Worm (Caenorhabditis elegans): ENCODE measurements around the gene ccch-5.

Gene ccch-5

ce11 chrIV:14953802-14954201 lies 34.4 kb downstream of the ccch-5 start (continued):
- peak; percentile 41 for TF ChIP-seq him-1 (tag; optimal IDR thresholded peaks at IDR 0.05)
- TF ChIP-seq lin-35 (GFP tag; optimal IDR thresholded peaks at IDR 0.05): no peak
- TF ChIP-seq nhr-80 (tag; optimal IDR thresholded peaks at IDR 0.05): no peak
- peak; percentile 45 for TF ChIP-seq tbp1 (GFP tag; optimal IDR thresholded peaks at IDR 0.05)
- TF ChIP-seq ztf-3 (GFP tag; optimal IDR thresholded peaks at IDR 0.05): no peak
- no peak for TF ChIP-seq D2030.7 (GFP tag; IDR thresholded peaks at IDR 0.05)
- TF ChIP-seq hmg-1.2 (GFP tag; IDR thresholded peaks at IDR 0.05): 0 out of 2 replicates have a peak, but pooled peaks have one; percentile 5
- TF ChIP-seq cebp-1 (GFP tag; IDR thresholded peaks at IDR 0.05): no peak
- no peak for TF ChIP-seq cebp-1 (tag; optimal IDR thresholded peaks at IDR 0.05)
- no peak for TF ChIP-seq nhr-27 (tag; optimal IDR thresholded peaks at IDR 0.05)
- TF ChIP-seq ztf-28 (GFP tag; IDR thresholded peaks at IDR 0.05): no peak
- no peak for TF ChIP-seq lin-26 (GFP tag; IDR thresholded peaks at IDR 0.05)
- peak; percentile 60 for TF ChIP-seq hrde-1 (tag; optimal IDR thresholded peaks at IDR 0.05; ENCODE audit: borderline replicate concordance)
- no peak for TF ChIP-seq ama-1 (optimal IDR thresholded peaks at IDR 0.05)
- peak in 1 of 2 experiments; percentile 73 for TF ChIP-seq ama-1 (GFP tag; optimal IDR thresholded peaks at IDR 0.05)
- no peak for TF ChIP-seq somi-1 (GFP tag; optimal IDR thresholded peaks at IDR 0.05)
- TF ChIP-seq hsf-1 (GFP tag; IDR thresholded peaks at IDR 0.05): peak; percentile 42; the same call in 1 of the 2 replicates
- no peak for TF ChIP-seq egrh-3 (GFP tag; IDR thresholded peaks at IDR 0.05)
- no peak for TF ChIP-seq unc-130 (GFP tag; optimal IDR thresholded peaks at IDR 0.05)
- TF ChIP-seq ceh-91 (GFP tag; IDR thresholded peaks at IDR 0.05): no peak
- TF ChIP-seq C06A6.2 (GFP tag; conservative IDR thresholded peaks at IDR 0.05): no peak
- no peak for TF ChIP-seq madf-3 (GFP tag; IDR thresholded peaks at IDR 0.05)
- no peak for TF ChIP-seq lin-40 (tag; optimal IDR thresholded peaks at IDR 0.05)
- no peak for TF ChIP-seq egl-44 (GFP tag; IDR thresholded peaks at IDR 0.05)
- TF ChIP-seq nfya-1 (tag; optimal IDR thresholded peaks at IDR 0.05; ENCODE audit: borderline replicate concordance, insufficient read depth): no peak
- no peak for TF ChIP-seq aptf-2 (GFP tag; conservative IDR thresholded peaks at IDR 0.05)
- TF ChIP-seq cebp-2 (GFP tag; IDR thresholded peaks at IDR 0.05): no peak
- TF ChIP-seq ceh-40 (GFP tag; IDR thresholded peaks at IDR 0.05): no peak
- no peak for TF ChIP-seq tbx-9 (tag; optimal IDR thresholded peaks at IDR 0.05; ENCODE audit: borderline replicate concordance)
- TF ChIP-seq snpc-4 (GFP tag; optimal IDR thresholded peaks at IDR 0.05): peak; percentile 68
- peak in 1 of 4 experiments; percentile 93 for TF ChIP-seq snpc-4 (tag; optimal IDR thresholded peaks at IDR 0.05)
- no peak for TF ChIP-seq lag-1 (GFP tag; IDR thresholded peaks at IDR 0.05)
- no peak for TF ChIP-seq ets-4 (GFP tag; optimal IDR thresholded peaks at IDR 0.05)
- no peak for TF ChIP-seq bed-2 (GFP tag; IDR thresholded peaks at IDR 0.05)
- no peak for TF ChIP-seq repo-1 (tag; optimal IDR thresholded peaks at IDR 0.05)
- TF ChIP-seq sea-2 (GFP tag; IDR thresholded peaks at IDR 0.05): no peak
- peak; percentile 52 for TF ChIP-seq F49E8.2 (tag; optimal IDR thresholded peaks at IDR 0.05; ENCODE audit: insufficient read depth)
- TF ChIP-seq mxl-1 (tag; optimal IDR thresholded peaks at IDR 0.05): no peak
- TF ChIP-seq madf-10 (tag; optimal IDR thresholded peaks at IDR 0.05): no peak
- peak; percentile 22 for TF ChIP-seq snpc-3.4 (tag; optimal IDR thresholded peaks at IDR 0.05)
- TF ChIP-seq rec-8 (tag; optimal IDR thresholded peaks at IDR 0.05): peak in 1 of 2 experiments; percentile 0
- TF ChIP-seq snpc-1.3 (tag; optimal IDR thresholded peaks at IDR 0.05; ENCODE audit: insufficient read depth): no peak
- no peak for TF ChIP-seq ztf-18 (tag; optimal IDR thresholded peaks at IDR 0.05)
- no peak for TF ChIP-seq ztf-6 (GFP tag; IDR thresholded peaks at IDR 0.05)
- TF ChIP-seq aptf-3 (GFP tag; IDR thresholded peaks at IDR 0.05): 0 out of 2 replicates have a peak, but pooled peaks have one; percentile 57
- TF ChIP-seq attf-3 (GFP tag; conservative IDR thresholded peaks at IDR 0.05): no peak
